Fruit fly (Drosophila melanogaster) whole organism, embryonic: ENCODE measurements around the gene cana.

ENCODE experiments used
- Adf1 ChIP-seq: fragments of 200-800 bp; sonication (Bioruptor generic); IDR thresholded peaks from 2 replicates; pipeline ENCODE4 v1.3.6; 2022; ENCODE audit warnings: missing biosample characterization, missing genetic modification characterization
- Aef1 ChIP-seq: fragments of 200-800 bp; sonication (Bioruptor generic); IDR thresholded peaks from 3 replicates; pipeline ENCODE4 v1.3.6; 2022; ENCODE audit warnings: missing biosample characterization, missing genetic modification characterization
- CG1024 ChIP-seq: fragments of 200-800 bp; sonication (Bioruptor generic); IDR thresholded peaks from 2 replicates; pipeline ENCODE4 v1.3.6; 2022; ENCODE audit warnings: missing biosample characterization, missing genetic modification characterization
- CG10462 ChIP-seq: fragments of 200-800 bp; sonication (Bioruptor generic); optimal IDR thresholded peaks from 2 replicates; lab custom pipeline; 2016; ENCODE audit warnings: missing biosample characterization, missing genetic modification characterization
- CG11560 ChIP-seq: fragments of 200-800 bp; sonication (Bioruptor generic); IDR thresholded peaks from 3 replicates; pipeline ENCODE4 v1.3.6; 2022; ENCODE audit warnings: missing biosample characterization, missing genetic modification characterization
- CG12155 ChIP-seq: fragments of 200-800 bp; sonication (Bioruptor generic); optimal IDR thresholded peaks from 3 replicates; lab custom pipeline; 2016; ENCODE audit warnings: missing biosample characterization, missing genetic modification characterization
- CG14965 ChIP-seq: fragments of 200-800 bp; sonication (Bioruptor generic); optimal IDR thresholded peaks from 2 replicates; lab custom pipeline; 2016; ENCODE audit warnings: missing biosample characterization, missing genetic modification characterization, borderline replicate concordance
- CG17385 ChIP-seq: fragments of 200-800 bp; sonication (Bioruptor generic); optimal IDR thresholded peaks from 3 replicates; lab custom pipeline; 2018; ENCODE audit warnings: missing biosample characterization, mild to moderate bottlenecking, missing genetic modification characterization
- CG31365 ChIP-seq: fragments of 200-800 bp; sonication (Bioruptor generic); optimal IDR thresholded peaks from 2 replicates; lab custom pipeline; 2018; ENCODE audit warnings: missing biosample characterization, mild to moderate bottlenecking, missing genetic modification characterization
- CG32532 ChIP-seq: fragments of 200-800 bp; sonication (Bioruptor generic); IDR thresholded peaks from 2 replicates; pipeline ENCODE4 v1.3.6; 2022; ENCODE audit warnings: missing biosample characterization, missing genetic modification characterization
- CG6791 ChIP-seq: fragments of 200-800 bp; sonication (Bioruptor generic); IDR thresholded peaks from 3 replicates; pipeline ENCODE4 v1.3.6; 2022; ENCODE audit warnings: missing biosample characterization, missing genetic modification characterization; ENCODE audit not compliant: partially characterized antibody
- CG7556 ChIP-seq: fragments of 200-800 bp; sonication (Bioruptor generic); optimal IDR thresholded peaks from 2 replicates; lab custom pipeline; 2017; ENCODE audit warnings: missing biosample characterization, mild to moderate bottlenecking, missing genetic modification characterization
- CG7987 ChIP-seq: fragments of 200-800 bp; sonication (Bioruptor generic); optimal IDR thresholded peaks from 2 replicates; lab custom pipeline; 2018; ENCODE audit warnings: missing biosample characterization, mild to moderate bottlenecking, missing genetic modification characterization, moderate library complexity
- CHES-1-like ChIP-seq: fragments of 200-800 bp; sonication (Bioruptor generic); optimal IDR thresholded peaks from 2 replicates; lab custom pipeline; 2016; ENCODE audit warnings: missing biosample characterization, missing genetic modification characterization
- Dad ChIP-seq: fragments of 200-800 bp; sonication (Bioruptor generic); optimal IDR thresholded peaks from 3 replicates; lab custom pipeline; 2016; ENCODE audit warnings: missing biosample characterization, missing genetic modification characterization
- Dll ChIP-seq: fragments of 200-800 bp; sonication (Bioruptor generic); IDR thresholded peaks from 4 replicates; pipeline ENCODE4 v1.3.6; 2022; ENCODE audit warnings: missing biosample characterization, missing genetic modification characterization; ENCODE audit not compliant: partially characterized antibody
- Fer3 ChIP-seq: fragments of 200-800 bp; sonication (Bioruptor generic); optimal IDR thresholded peaks from 2 replicates; lab custom pipeline; 2018; ENCODE audit warnings: missing biosample characterization, mild to moderate bottlenecking, missing genetic modification characterization, moderate library complexity
- H15 ChIP-seq: fragments of 200-800 bp; sonication (Bioruptor generic); IDR thresholded peaks from 3 replicates; pipeline ENCODE4 v1.3.6; 2022; ENCODE audit warnings: missing biosample characterization, missing genetic modification characterization
- HHEX ChIP-seq: fragments of 200-800 bp; sonication (Bioruptor generic); optimal IDR thresholded peaks from 3 replicates; lab custom pipeline; 2017; ENCODE audit warnings: missing biosample characterization, mild to moderate bottlenecking, missing genetic modification characterization, missing genetic modification reagents
- HLHmδ ChIP-seq: fragments of 200-800 bp; sonication (Bioruptor generic); optimal IDR thresholded peaks from 2 replicates; lab custom pipeline; 2018; ENCODE audit warnings: missing biosample characterization, mild to moderate bottlenecking, missing genetic modification characterization, moderate library complexity
- Hmx ChIP-seq: fragments of 200-800 bp; sonication (Bioruptor generic); optimal IDR thresholded peaks from 2 replicates; lab custom pipeline; 2016; ENCODE audit warnings: missing biosample characterization, missing genetic modification characterization
- Meics ChIP-seq: fragments of 200-800 bp; sonication (Bioruptor generic); optimal IDR thresholded peaks from 2 replicates; lab custom pipeline; 2017; ENCODE audit warnings: missing biosample characterization, mild to moderate bottlenecking, missing genetic modification characterization
- Nf-YC ChIP-seq: fragments of 200-800 bp; optimal IDR thresholded peaks from 3 replicates; lab custom pipeline; 2019; ENCODE audit warnings: missing biosample characterization, mild to moderate bottlenecking, missing genetic modification characterization, moderate library complexity
- Pdp1 ChIP-seq, 2 experiments: fragments of 200-800 bp; sonication (Bioruptor generic); optimal IDR thresholded peaks; 3 replicates each; lab custom pipeline; 2016; ENCODE audit warnings: missing biosample characterization in 2 of 2, missing genetic modification characterization in 2 of 2, mild to moderate bottlenecking in 1 of 2, moderate library complexity in 1 of 2
- Rfx ChIP-seq: fragments of 200-800 bp; sonication (Bioruptor generic); IDR thresholded peaks from 2 replicates; pipeline ENCODE4 v1.3.6; 2022; ENCODE audit warnings: missing biosample characterization, missing genetic modification characterization
- TFAM ChIP-seq: fragments of 200-800 bp; sonication (Bioruptor generic); optimal IDR thresholded peaks from 2 replicates; lab custom pipeline; 2017; ENCODE audit warnings: missing biosample characterization, missing genetic modification characterization, inconsistent platforms
- Taf1 ChIP-seq: fragments of 200-800 bp; sonication (Bioruptor generic); IDR thresholded peaks from 2 replicates; pipeline ENCODE4 v1.3.6; 2022; ENCODE audit warnings: missing biosample characterization, missing genetic modification characterization
- Trl ChIP-seq, 3 experiments: fragments of >200 bp in 2 of 3; fragments of 200-800 bp in 1 of 3; sonication (Bioruptor generic) in 1 of 3; optimal IDR thresholded peaks; 2 replicates in 1 of 3; 3 replicates in 2 of 3; lab custom pipeline; 2016 to 2017; ENCODE audit warnings: missing biosample characterization in 1 of 3, missing genetic modification characterization in 1 of 3
- Xbp1 ChIP-seq: fragments of 200-800 bp; sonication (Bioruptor generic); optimal IDR thresholded peaks from 3 replicates; lab custom pipeline; 2016; ENCODE audit warnings: missing biosample characterization, mild to moderate bottlenecking, missing genetic modification characterization
- ase ChIP-seq: fragments of 200-800 bp; sonication (Bioruptor generic); IDR thresholded peaks from 3 replicates; pipeline ENCODE4 v1.3.6; 2022; ENCODE audit warnings: missing biosample characterization, missing genetic modification characterization
- bab2 ChIP-seq: fragments of 200-800 bp; sonication (Bioruptor generic); optimal IDR thresholded peaks from 2 replicates; lab custom pipeline; 2016; ENCODE audit warnings: missing biosample characterization, missing genetic modification characterization
- cad ChIP-seq: fragments of >200 bp; optimal IDR thresholded peaks from 2 replicates; lab custom pipeline; 2017; ENCODE audit warnings: missing biosample characterization, missing genetic modification characterization
- cg ChIP-seq: fragments of 200-800 bp; sonication (Bioruptor generic); optimal IDR thresholded peaks from 3 replicates; lab custom pipeline; 2019; ENCODE audit warnings: missing biosample characterization, mild to moderate bottlenecking, missing genetic modification characterization, moderate library complexity
- emc ChIP-seq: fragments of 200-800 bp; sonication (Bioruptor generic); optimal IDR thresholded peaks from 2 replicates; lab custom pipeline; 2016; ENCODE audit warnings: missing biosample characterization, missing genetic modification characterization
- ems ChIP-seq: fragments of 200-800 bp; sonication (Bioruptor generic); optimal IDR thresholded peaks from 3 replicates; lab custom pipeline; 2016; ENCODE audit warnings: missing biosample characterization, missing genetic modification characterization
- hb ChIP-seq: fragments of 200-800 bp; sonication (Bioruptor generic); IDR thresholded peaks from 3 replicates; pipeline ENCODE4 v1.3.6; 2022; ENCODE audit warnings: missing biosample characterization, missing genetic modification characterization; ENCODE audit not compliant: partially characterized antibody
- ind ChIP-seq: fragments of 200-800 bp; sonication (Bioruptor generic); optimal IDR thresholded peaks from 3 replicates; lab custom pipeline; 2016; ENCODE audit warnings: missing biosample characterization, missing genetic modification characterization
- jumu ChIP-seq: fragments of 200-800 bp; sonication (Bioruptor generic); optimal IDR thresholded peaks from 3 replicates; lab custom pipeline; 2016; ENCODE audit warnings: missing biosample characterization, missing genetic modification characterization
- ken ChIP-seq: fragments of 200-800 bp; sonication (Bioruptor generic); IDR thresholded peaks from 3 replicates; pipeline ENCODE4 v1.3.6; 2022; ENCODE audit warnings: missing biosample characterization, missing genetic modification characterization
- luna ChIP-seq: fragments of 200-800 bp; sonication (Bioruptor generic); optimal IDR thresholded peaks from 2 replicates; lab custom pipeline; 2016; ENCODE audit warnings: missing biosample characterization, missing genetic modification characterization
- mirr ChIP-seq: fragments of 200-800 bp; sonication (Bioruptor generic); optimal IDR thresholded peaks from 3 replicates; lab custom pipeline; 2018; ENCODE audit warnings: missing biosample characterization, mild to moderate bottlenecking, missing genetic modification characterization
- nerfin-1 ChIP-seq: fragments of 200-800 bp; sonication (Bioruptor generic); optimal IDR thresholded peaks from 3 replicates; lab custom pipeline; 2019; ENCODE audit warnings: missing biosample characterization, mild to moderate bottlenecking, missing genetic modification characterization, moderate library complexity
- nerfin-2 ChIP-seq: fragments of 200-800 bp; sonication (Bioruptor generic); IDR thresholded peaks from 2 replicates; pipeline ENCODE4 v1.3.6; 2022; ENCODE audit warnings: missing biosample characterization, missing genetic modification characterization; ENCODE audit not compliant: partially characterized antibody
- nmo ChIP-seq: fragments of 200-800 bp; sonication (Bioruptor generic); optimal IDR thresholded peaks from 2 replicates; lab custom pipeline; 2018; ENCODE audit warnings: missing biosample characterization, mild to moderate bottlenecking, missing genetic modification characterization, moderate library complexity
- seq ChIP-seq: fragments of 200-800 bp; sonication (Bioruptor generic); IDR thresholded peaks from 2 replicates; pipeline ENCODE4 v1.3.6; 2022; ENCODE audit warnings: missing biosample characterization, missing genetic modification characterization
- shn ChIP-seq: fragments of 200-800 bp; sonication (Bioruptor generic); optimal IDR thresholded peaks from 3 replicates; lab custom pipeline; 2016; ENCODE audit warnings: missing biosample characterization, missing genetic modification characterization
- sob ChIP-seq: fragments of 200-800 bp; sonication (Bioruptor generic); IDR thresholded peaks from 2 replicates; pipeline ENCODE4 v1.3.6; 2022; ENCODE audit warnings: missing biosample characterization, missing genetic modification characterization
- tap ChIP-seq: fragments of 200-800 bp; optimal IDR thresholded peaks from 3 replicates; lab custom pipeline; 2019; ENCODE audit warnings: missing biosample characterization, mild to moderate bottlenecking, missing genetic modification characterization, moderate library complexity
- trem ChIP-seq: fragments of 200-800 bp; optimal IDR thresholded peaks from 3 replicates; lab custom pipeline; 2019; ENCODE audit warnings: missing biosample characterization, mild to moderate bottlenecking, missing genetic modification characterization, moderate library complexity
- zfh1 ChIP-seq: fragments of 200-800 bp; sonication (Bioruptor generic); IDR thresholded peaks from 3 replicates; pipeline ENCODE4 v1.3.6; 2022; ENCODE audit warnings: missing biosample characterization, missing genetic modification characterization

cana gene

dm6 chr2L:11277927-11278351, 8.4 kb downstream of the cana start, which contains the start of gene CG33695 (continued):
- TF ChIP-seq trem (tag; lab: Kevin White, UChicago): peak; percentile 55
- TF ChIP-seq CG31365 (tag; lab: Kevin White, UChicago): no peak
- no peak for TF ChIP-seq tap (tag; lab: Kevin White, UChicago)
- peak; percentile 55; the same call in 1 of the 2 replicates for TF ChIP-seq seq
- peak; percentile 84 for TF ChIP-seq CHES-1-like (GFP tag; lab: Kevin White, UChicago)
- peak; percentile 65; the same call in 1 of the 3 replicates for TF ChIP-seq hb (GFP tag; lab: Robert Waterston, UW)
- peak; percentile 59; the same call in 1 of the 2 replicates for TF ChIP-seq CG32532 (GFP tag; lab: Robert Waterston, UW)
- TF ChIP-seq CG7556 (GFP tag; lab: Kevin White, UChicago): peak; percentile 55
- no peak for TF ChIP-seq HLHmδ (GFP tag; lab: Kevin White, UChicago)
- peak; percentile 72 for TF ChIP-seq ind (GFP tag; lab: Kevin White, UChicago)
- TF ChIP-seq CG1024 (GFP tag; lab: Robert Waterston, UW): no peak
- TF ChIP-seq CG12155 (GFP tag; lab: Kevin White, UChicago): peak; percentile 76
- peak; percentile 75 for TF ChIP-seq Xbp1 (GFP tag; lab: Kevin White, UChicago)
- TF ChIP-seq Meics (GFP tag; lab: Kevin White, UChicago): no peak
- peak; percentile 41 for TF ChIP-seq CG17385 (GFP tag; lab: Kevin White, UChicago)
- TF ChIP-seq nerfin-1: peak; percentile 52
- TF ChIP-seq Dad (GFP tag; lab: Kevin White, UChicago): peak; percentile 77
- TF ChIP-seq nmo: peak; percentile 42
- peak; percentile 32; the same call in 1 of the 3 replicates for TF ChIP-seq ase (GFP tag; lab: Robert Waterston, UW)
- TF ChIP-seq ems (GFP tag; lab: Kevin White, UChicago): peak; percentile 84
- TF ChIP-seq Taf1 (GFP tag; lab: Robert Waterston, UW): 0 out of 2 replicates have a peak, but pooled peaks have one; percentile 14
- TF ChIP-seq CG7987: peak; percentile 50
- TF ChIP-seq CG14965: peak; percentile 1
- TF ChIP-seq TFAM (GFP tag; lab: Kevin White, UChicago): no peak
- TF ChIP-seq HHEX (GFP tag; lab: Kevin White, UChicago): no peak
- TF ChIP-seq jumu: peak; percentile 79
- no peak for TF ChIP-seq mirr
- peak; percentile 52 for TF ChIP-seq Fer3 (tag; lab: Kevin White, UChicago)
- TF ChIP-seq shn: peak; percentile 63
- TF ChIP-seq Aef1 (GFP tag; lab: Robert Waterston, UW): peak; percentile 46; the same call in 2 of the 3 replicates
- TF ChIP-seq cad (GFP tag; lab: Kevin White, UChicago): no peak
- TF ChIP-seq zfh1 (GFP tag; lab: Robert Waterston, UW): peak; percentile 79
- no peak for TF ChIP-seq Hmx (GFP tag; lab: Kevin White, UChicago)
- peak; percentile 86 for TF ChIP-seq sob
- peak; percentile 23 for TF ChIP-seq CG10462
- peak; percentile 85 for TF ChIP-seq CG6791 (GFP tag; lab: Robert Waterston, UW)
- peak; percentile 72 for TF ChIP-seq bab2 (GFP tag; lab: Kevin White, UChicago)
- TF ChIP-seq emc (GFP tag; lab: Kevin White, UChicago): peak; percentile 44
- TF ChIP-seq Nf-YC (tag; lab: Kevin White, UChicago): peak; percentile 44
- TF ChIP-seq Trl (optimal IDR thresholded peaks at IDR 0.05; lab: Kevin White, UChicago): no peak
- peak; percentile 78 for TF ChIP-seq Trl (GFP tag; optimal IDR thresholded peaks at IDR 0.05; lab: Kevin White, UChicago)
- TF ChIP-seq luna (GFP tag; lab: Kevin White, UChicago): peak; percentile 44
- peak; percentile 54; the same call in 1 of the 3 replicates for TF ChIP-seq CG11560 (tag; lab: Robert Waterston, UW)
- no peak for TF ChIP-seq cg (GFP tag; lab: Kevin White, UChicago)
- peak; percentile 62 for TF ChIP-seq nerfin-2 (GFP tag; lab: Robert Waterston, UW)
- TF ChIP-seq ken (GFP tag; lab: Robert Waterston, UW): peak; percentile 61; the same call in 2 of the 3 replicates
- peak; percentile 27; the same call in 1 of the 3 replicates for TF ChIP-seq H15 (GFP tag; lab: Robert Waterston, UW)
- TF ChIP-seq Rfx (GFP tag; lab: Robert Waterston, UW): peak; percentile 87
- peak; percentile 75 for TF ChIP-seq Dll (GFP tag; lab: Robert Waterston, UW)
- peak; percentile 59 to 77 for TF ChIP-seq Pdp1 (GFP tag; optimal IDR thresholded peaks at IDR 0.05; lab: Kevin White, UChicago)
- peak; percentile 23; the same call in 1 of the 2 replicates for TF ChIP-seq Adf1 (GFP tag; lab: Robert Waterston, UW)
